Fruit fly (Drosophila melanogaster) Kc167 (cell line): ENCODE measurements around the gene CG14356.

ENCODE experiments used
- Myc ChIP-seq: fragments of >200 bp; optimal IDR thresholded peaks from 2 replicates; lab custom pipeline; 2017; ENCODE audit warnings: missing external identifiers
- Sin3A ChIP-seq: fragments of >200 bp; optimal IDR thresholded peaks from 2 replicates; lab custom pipeline; 2018; ENCODE audit warnings: missing external identifiers
- h ChIP-seq: fragments of >200 bp; optimal IDR thresholded peaks from 3 replicates; lab custom pipeline; 2018; ENCODE audit warnings: missing external identifiers
- insv ChIP-seq: fragments of >200 bp; optimal IDR thresholded peaks from 3 replicates; lab custom pipeline; 2018; ENCODE audit warnings: missing external identifiers
- psq ChIP-seq: fragments of >200 bp; optimal IDR thresholded peaks from 2 replicates; lab custom pipeline; 2017; ENCODE audit warnings: missing external identifiers
- ttk ChIP-seq: sonication (Bioruptor generic); optimal IDR thresholded peaks from 2 replicates; lab custom pipeline; 2017; ENCODE audit warnings: missing external identifiers

CG14356 gene

DNA sequence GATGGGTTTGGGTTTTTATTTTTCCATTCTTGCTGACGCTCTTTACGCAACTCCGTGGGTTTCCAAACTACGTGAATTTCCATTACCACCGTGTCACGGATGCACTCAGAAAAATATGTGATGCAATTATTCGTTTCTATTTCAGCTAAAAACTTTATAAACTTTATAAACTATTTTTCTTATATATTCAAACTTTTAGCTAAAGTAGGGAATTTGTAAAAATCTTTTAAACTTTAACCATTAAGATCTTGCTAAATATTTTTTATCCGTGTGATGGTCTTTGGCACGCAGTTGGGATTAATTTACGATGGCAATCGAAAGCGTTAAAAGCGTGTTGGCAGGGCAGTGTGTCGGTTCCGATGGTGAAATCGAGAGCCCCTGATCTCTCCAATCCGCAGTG is 36.4 kb downstream of the CG14356 start:
- TF ChIP-seq h (lab: Kevin White, UChicago) (no peak), Myc (lab: Kevin White, UChicago) (no peak), ttk (no peak), Sin3A (lab: Kevin White, UChicago) (no peak), insv (lab: Kevin White, UChicago) (no peak), psq (lab: Kevin White, UChicago) (no peak)

DNA sequence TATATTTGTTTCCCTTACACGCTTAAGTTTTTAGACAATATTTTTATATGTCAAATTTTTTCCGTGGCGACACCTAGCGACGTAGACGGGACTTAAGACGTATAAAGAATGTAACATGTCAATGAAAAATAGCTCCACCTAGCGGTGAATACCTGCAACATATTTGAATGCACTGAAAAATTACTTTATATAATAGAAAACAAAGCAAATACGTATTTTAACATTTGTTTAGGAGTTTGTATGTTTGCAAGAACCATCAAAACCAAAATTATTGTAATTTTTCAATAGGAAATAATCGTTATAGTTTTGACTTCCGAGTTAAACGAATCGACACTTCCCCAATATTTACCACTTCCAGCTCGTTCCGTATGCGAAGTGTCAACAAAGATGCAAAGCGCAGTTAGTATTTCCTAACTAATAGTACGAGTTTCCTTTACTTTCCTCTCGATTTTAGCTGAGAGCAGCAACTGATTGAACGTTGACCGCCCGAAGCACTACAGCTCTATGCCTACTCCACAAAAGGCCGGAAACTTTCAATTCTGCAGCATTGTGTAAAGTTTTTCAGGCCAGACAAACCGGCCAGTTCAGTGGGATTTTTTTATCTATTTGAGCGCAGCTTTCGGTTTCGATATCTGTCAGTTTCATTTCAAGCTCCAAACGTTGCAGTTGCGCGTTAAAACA is 42.8 kb downstream of the CG14356 start, which contains the start of gene Npc2b:
Npc2b (plus strand) TSS at position 631 of the 681 bp plus-strand sequence.
- TF ChIP-seq insv (lab: Kevin White, UChicago) (no peak), psq (lab: Kevin White, UChicago) (no peak), Sin3A (lab: Kevin White, UChicago) (no peak), h (lab: Kevin White, UChicago) (no peak), Myc (lab: Kevin White, UChicago) (no peak), ttk (no peak)

DNA sequence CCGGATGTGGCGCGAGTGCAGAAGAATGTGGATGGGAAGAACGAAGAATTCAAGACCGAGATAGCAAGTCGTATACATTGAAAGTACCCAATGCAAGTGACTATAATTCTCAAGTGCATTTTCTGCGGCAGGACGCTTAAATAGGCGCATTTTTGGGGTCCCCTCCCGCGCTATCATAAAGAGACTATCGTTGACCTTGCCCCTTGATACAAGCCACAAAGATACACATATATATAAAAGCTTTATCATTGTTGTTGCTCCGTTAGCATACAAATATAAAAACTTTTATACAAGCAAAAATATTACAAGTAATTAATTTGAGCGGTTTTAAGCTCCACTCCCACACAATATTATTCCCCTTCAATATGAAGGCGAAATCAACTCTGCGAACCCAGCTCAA is 43.7 kb downstream of the CG14356 start:
- no peak for TF ChIP-seq h (lab: Kevin White, UChicago)
- no peak for TF ChIP-seq ttk
- no peak for TF ChIP-seq insv (lab: Kevin White, UChicago)
- TF ChIP-seq Sin3A (lab: Kevin White, UChicago) = no peak
- no peak for TF ChIP-seq Myc (lab: Kevin White, UChicago)
- no peak for TF ChIP-seq psq (lab: Kevin White, UChicago)

DNA sequence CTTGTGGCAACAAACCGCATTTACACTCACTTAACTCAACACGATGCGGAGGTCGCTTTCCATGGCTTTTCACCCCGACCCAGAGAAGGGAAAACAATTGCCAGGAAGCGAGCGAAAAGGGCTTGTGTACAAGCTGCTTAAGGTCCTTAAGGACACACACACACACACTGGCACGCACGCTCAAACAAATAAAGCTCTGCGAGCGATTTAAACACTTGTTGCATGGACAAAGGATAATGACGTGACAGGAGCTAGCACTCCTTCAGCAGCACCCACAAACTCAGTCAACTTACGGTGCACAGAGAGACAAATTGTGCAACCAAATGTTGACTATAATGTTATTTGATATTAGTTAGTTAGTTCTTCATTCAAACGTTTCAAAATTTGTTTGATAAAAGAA is 46.3 kb downstream of the CG14356 start:
- TF ChIP-seq insv (lab: Kevin White, UChicago) (no peak), ttk (no peak), Sin3A (lab: Kevin White, UChicago) (no peak), psq (lab: Kevin White, UChicago) (no peak), Myc (lab: Kevin White, UChicago) (no peak), h (lab: Kevin White, UChicago) (no peak)

DNA sequence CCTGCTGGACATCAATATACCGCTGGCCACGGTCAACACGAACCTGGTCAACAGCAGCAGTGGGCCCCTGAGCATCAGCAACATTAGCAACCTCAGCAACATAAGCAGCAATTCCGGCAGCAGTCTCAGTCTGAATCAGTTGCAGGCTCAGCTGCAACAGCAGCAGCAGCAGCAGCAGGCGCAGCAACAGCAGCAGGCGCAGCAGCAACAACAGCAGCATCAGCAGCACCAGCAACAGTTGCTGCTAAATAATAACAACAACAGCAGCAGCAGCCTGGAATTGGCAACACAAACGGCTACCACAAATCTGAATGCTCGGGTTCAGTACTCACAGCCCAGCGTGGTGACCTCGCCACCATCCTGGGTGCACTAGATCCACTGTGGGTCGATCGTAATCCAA is 50.3 kb downstream of the CG14356 start:
- no peak for TF ChIP-seq h (lab: Kevin White, UChicago)
- no peak for TF ChIP-seq insv (lab: Kevin White, UChicago)
- TF ChIP-seq psq (lab: Kevin White, UChicago) = no peak
- no peak for TF ChIP-seq Myc (lab: Kevin White, UChicago)
- no peak for TF ChIP-seq ttk
- TF ChIP-seq Sin3A (lab: Kevin White, UChicago) = no peak
